Fruit fly (Drosophila melanogaster) whole organism, pupa: ENCODE results near the gene tws.

Experiments
- CG13204 ChIP-seq: fragments of 200-800 bp; sonication (Bioruptor generic); optimal IDR thresholded peaks from 2 replicates; lab custom pipeline; 2018; ENCODE audit warnings: missing biosample characterization, mild to moderate bottlenecking, missing genetic modification characterization, moderate library complexity
- CG15710 ChIP-seq: fragments of 200-800 bp; sonication (Bioruptor generic); optimal IDR thresholded peaks from 2 replicates; lab custom pipeline; 2018; ENCODE audit warnings: missing biosample characterization, mild to moderate bottlenecking, missing genetic modification characterization, moderate library complexity
- CG17806 ChIP-seq: fragments of 200-800 bp; sonication (Bioruptor generic); optimal IDR thresholded peaks from 2 replicates; lab custom pipeline; 2018; ENCODE audit warnings: missing biosample characterization, mild to moderate bottlenecking, missing genetic modification characterization, moderate library complexity
- CG4496 ChIP-seq: fragments of 200-800 bp; sonication (Bioruptor generic); IDR thresholded peaks from 3 replicates; pipeline ENCODE4 v1.3.6; 2022; ENCODE audit warnings: missing biosample characterization, missing genetic modification characterization
- CG8159 ChIP-seq: fragments of 200-800 bp; sonication (Bioruptor generic); optimal IDR thresholded peaks from 3 replicates; lab custom pipeline; 2018; ENCODE audit warnings: missing biosample characterization, mild to moderate bottlenecking, missing genetic modification characterization, moderate library complexity
- CG8301 ChIP-seq: fragments of 200-800 bp; sonication (Bioruptor generic); optimal IDR thresholded peaks from 2 replicates; lab custom pipeline; 2018; ENCODE audit warnings: missing biosample characterization, mild to moderate bottlenecking, missing genetic modification characterization
- CG9948 ChIP-seq: fragments of 200-800 bp; sonication (Bioruptor generic); optimal IDR thresholded peaks from 2 replicates; lab custom pipeline; 2018; ENCODE audit warnings: missing biosample characterization, mild to moderate bottlenecking, missing genetic modification characterization, moderate library complexity
- EcR ChIP-seq: fragments of 200-800 bp; sonication (Bioruptor generic); optimal IDR thresholded peaks from 3 replicates; lab custom pipeline; 2019; ENCODE audit warnings: missing biosample characterization, missing genetic modification characterization, mild to moderate bottlenecking, moderate library complexity, missing genetic modification reagents
- Pif1A ChIP-seq: fragments of 200-800 bp; sonication (Bioruptor generic); optimal IDR thresholded peaks from 3 replicates; lab custom pipeline; 2016; ENCODE audit warnings: missing biosample characterization, missing genetic modification characterization
- Snoo ChIP-seq: fragments of 200-800 bp; sonication (Bioruptor generic); optimal IDR thresholded peaks from 3 replicates; lab custom pipeline; 2017; ENCODE audit warnings: missing biosample characterization, mild to moderate bottlenecking, missing genetic modification characterization, inconsistent platforms

dm6 chr3R:10080699-10081098, 58.9 kb downstream of the tws start:
- TF ChIP-seq CG8301 (no peak), CG8159 (tag; lab: Kevin White, UChicago) (no peak), CG13204 (GFP tag; lab: Kevin White, UChicago) (no peak), CG9948 (tag; lab: Kevin White, UChicago) (no peak), Snoo (tag; lab: Kevin White, UChicago) (no peak), EcR (peak; percentile 87), CG4496 (GFP tag; lab: Robert Waterston, UW) (0 out of 3 replicates have a peak, but pooled peaks have one; percentile 35), CG15710 (tag; lab: Kevin White, UChicago) (no peak), Pif1A (no peak), CG17806 (tag; lab: Kevin White, UChicago) (no peak)
